Fruit fly (Drosophila melanogaster): Measurements from ENCODE around the gene obst-I.

The obst-I gene

DNA sequence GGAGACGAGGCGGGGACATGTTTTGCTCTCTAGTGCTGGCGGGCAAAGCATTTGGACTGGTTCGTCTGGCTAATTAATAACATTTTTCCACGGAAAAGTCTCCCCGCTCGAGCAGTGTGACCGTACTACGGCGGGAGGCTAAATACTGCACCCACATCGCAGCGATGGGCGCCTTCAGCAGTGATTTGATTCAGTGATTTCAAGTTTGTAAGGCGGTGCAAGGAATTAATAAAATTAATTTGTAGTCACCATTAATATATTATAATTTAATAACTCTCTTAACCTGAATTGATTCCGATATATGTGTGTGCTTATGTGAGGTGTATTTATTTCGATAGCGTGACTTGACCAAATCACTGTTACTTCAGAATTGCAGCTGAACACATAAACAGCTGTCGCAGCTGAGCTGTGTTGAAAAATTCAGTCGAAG is 5.1 kb upstream of the obst-I start, which contains the start of the genes oxt and CG13807 (continued):
- peak; percentile 64 to 77 for TF ChIP-seq Pdp1 (GFP tag; optimal IDR thresholded peaks at IDR 0.05)
- peak; percentile 92 for TF ChIP-seq CG11456 (GFP tag; IDR thresholded peaks at IDR 0.05)
- TF ChIP-seq CG6272 (GFP tag; IDR thresholded peaks at IDR 0.05), result peak; percentile 86
- TF ChIP-seq Taf1 (GFP tag; IDR thresholded peaks at IDR 0.05), result peak; percentile 77
- TF ChIP-seq cato (GFP tag; optimal IDR thresholded peaks at IDR 0.05; ENCODE audit: borderline replicate concordance), result peak; percentile 79
- peak; percentile 58 for TF ChIP-seq mirr (GFP tag; optimal IDR thresholded peaks at IDR 0.05)
- TF ChIP-seq CG13123 (GFP tag; optimal IDR thresholded peaks at IDR 0.05), result peak; percentile 60
- no peak for TF ChIP-seq hkb (optimal IDR thresholded peaks at IDR 0.05)
- TF ChIP-seq hkb (GFP tag; IDR thresholded peaks at IDR 0.05), result peak; percentile 92
- no peak for TF ChIP-seq abd-A (tag; optimal IDR thresholded peaks at IDR 0.05)
- peak; percentile 71; the same call in 1 of the 2 replicates for TF ChIP-seq sim (GFP tag; IDR thresholded peaks at IDR 0.05)
- TF ChIP-seq CG18764 (GFP tag; optimal IDR thresholded peaks at IDR 0.05), result peak; percentile 68
- peak; percentile 51 to 66 for TF ChIP-seq chif (GFP tag; optimal IDR thresholded peaks at IDR 0.05)
- peak; percentile 62 for TF ChIP-seq chn (GFP tag; optimal IDR thresholded peaks at IDR 0.05)
- TF ChIP-seq ind (GFP tag; optimal IDR thresholded peaks at IDR 0.05), result peak; percentile 87
- TF ChIP-seq Hand (GFP tag; optimal IDR thresholded peaks at IDR 0.05), result peak; percentile 62
- TF ChIP-seq Doc2 (GFP tag; IDR thresholded peaks at IDR 0.05), result peak; percentile 49; the same call in 1 of the 2 replicates
- peak; percentile 42 for TF ChIP-seq slp2 (GFP tag; optimal IDR thresholded peaks at IDR 0.05)
- peak; percentile 81 for TF ChIP-seq CG14667 (GFP tag; IDR thresholded peaks at IDR 0.05)
- TF ChIP-seq ranshi (GFP tag; IDR thresholded peaks at IDR 0.05), result peak; percentile 91
- TF ChIP-seq CG10543 (GFP tag; optimal IDR thresholded peaks at IDR 0.05), result peak; percentile 90
- TF ChIP-seq dan (GFP tag; IDR thresholded peaks at IDR 0.05), result 0 out of 2 replicates have a peak, but pooled peaks have one; percentile 11
- peak; percentile 95 for TF ChIP-seq CG4617 (GFP tag; optimal IDR thresholded peaks at IDR 0.05; ENCODE audit: borderline replicate concordance)
- no peak for TF ChIP-seq CG15479 (GFP tag; optimal IDR thresholded peaks at IDR 0.05)
- TF ChIP-seq zfh2 (GFP tag; optimal IDR thresholded peaks at IDR 0.05), result peak; percentile 76
- TF ChIP-seq ro (GFP tag; IDR thresholded peaks at IDR 0.05), result peak; percentile 52; the same call in 1 of the 2 replicates
- TF ChIP-seq CG31388 (GFP tag; optimal IDR thresholded peaks at IDR 0.05), result peak; percentile 48
- TF ChIP-seq HLHmδ (GFP tag; optimal IDR thresholded peaks at IDR 0.05), result no peak
- TF ChIP-seq CG8478 (optimal IDR thresholded peaks at IDR 0.05), result no peak
- peak; percentile 100 for TF ChIP-seq CG31441 (GFP tag; IDR thresholded peaks at IDR 0.05)
- TF ChIP-seq hb (GFP tag; IDR thresholded peaks at IDR 0.05; ENCODE audit: partially characterized antibody), result no peak
- TF ChIP-seq ttk (GFP tag; IDR thresholded peaks at IDR 0.05), result peak; percentile 82
- peak; percentile 87 for TF ChIP-seq Aef1 (GFP tag; IDR thresholded peaks at IDR 0.05)
- no peak for TF ChIP-seq dm (GFP tag; optimal IDR thresholded peaks at IDR 0.05)
- TF ChIP-seq CTCF (GFP tag; optimal IDR thresholded peaks at IDR 0.05), result peak; percentile 23
- peak; percentile 76 for TF ChIP-seq CG2116 (GFP tag; optimal IDR thresholded peaks at IDR 0.05)
- TF ChIP-seq CrebB (tag; optimal IDR thresholded peaks at IDR 0.05), result peak; percentile 64
- TF ChIP-seq Fer3 (tag; optimal IDR thresholded peaks at IDR 0.05), result peak; percentile 87
- no peak for TF ChIP-seq fru (optimal IDR thresholded peaks at IDR 0.05)
- TF ChIP-seq sqz (GFP tag; optimal IDR thresholded peaks at IDR 0.05), result no peak
- TF ChIP-seq chinmo (GFP tag; IDR thresholded peaks at IDR 0.05; ENCODE audit: partially characterized antibody), result no peak
- no peak for TF ChIP-seq z (GFP tag; IDR thresholded peaks at IDR 0.05)
- peak; percentile 85; the same call in 2 of the 3 replicates for TF ChIP-seq CG3726 (GFP tag; IDR thresholded peaks at IDR 0.05)
- TF ChIP-seq CG10209 (GFP tag; optimal IDR thresholded peaks at IDR 0.05), result peak; percentile 87
- TF ChIP-seq CG17802 (tag; optimal IDR thresholded peaks at IDR 0.05), result peak; percentile 70
- TF ChIP-seq Sox102F (GFP tag; optimal IDR thresholded peaks at IDR 0.05), result peak; percentile 89
- TF ChIP-seq CG17568 (GFP tag; optimal IDR thresholded peaks at IDR 0.05), result no peak
- 0 out of 4 replicates have a peak, but pooled peaks have one; percentile 41 for TF ChIP-seq Dll (GFP tag; IDR thresholded peaks at IDR 0.05; ENCODE audit: partially characterized antibody)
- peak; percentile 86 for TF ChIP-seq CG18262 (tag; optimal IDR thresholded peaks at IDR 0.05)
- peak; percentile 16; the same call in 1 of the 3 replicates for TF ChIP-seq CG34224 (GFP tag; IDR thresholded peaks at IDR 0.05; ENCODE audit: partially characterized antibody)
- peak; percentile 80 for TF ChIP-seq Usf (GFP tag; optimal IDR thresholded peaks at IDR 0.05)
- no peak for TF ChIP-seq Dref (GFP tag; IDR thresholded peaks at IDR 0.05)

Data from whole organism, embryonic.